Fruit fly (Drosophila melanogaster): ENCODE measurements around the gene Ran.

Ran gene

dm6 chrX:11148272-11148835 lies at the start of gene Ran:
TSS of gene Ran (minus strand) at chrX:11148716.
- no peak for TF ChIP-seq kay (GFP tag; ENCODE audit: borderline replicate concordance)
- peak; percentile 53 for TF ChIP-seq bab1 (GFP tag; optimal IDR thresholded peaks at IDR 0.05)

DNA sequence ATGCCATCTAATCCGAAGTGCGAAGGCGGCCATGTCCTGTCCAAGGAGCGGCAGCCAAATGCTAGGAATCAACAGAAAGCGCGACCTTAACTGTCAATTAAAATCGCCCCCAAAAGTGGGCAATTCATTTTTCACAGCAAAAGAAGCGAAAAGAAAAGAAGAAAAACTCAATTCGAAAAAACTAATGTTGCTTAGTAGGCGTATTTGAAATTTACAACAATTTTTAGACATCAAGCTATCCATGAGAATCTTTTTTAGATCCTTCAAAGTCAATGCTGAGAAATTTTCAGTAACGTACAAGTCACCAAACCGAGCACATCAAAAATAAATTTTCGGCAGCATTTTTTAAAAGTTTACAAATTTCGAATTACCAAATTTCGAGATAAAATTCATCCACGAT lies 34.1 kb upstream of the Ran start, which contains the start of gene CG15200:
CG15200 (plus strand) TSS at position 301 of the 400 bp plus-strand sequence.
- TF ChIP-seq kay (GFP tag; ENCODE audit: borderline replicate concordance), result no peak
- TF ChIP-seq pad (GFP tag; optimal IDR thresholded peaks at IDR 0.05), result no peak
- no peak for TF ChIP-seq ovo (GFP tag; optimal IDR thresholded peaks at IDR 0.05)
- TF ChIP-seq tj (GFP tag; optimal IDR thresholded peaks at IDR 0.05), result no peak
- no peak for TF ChIP-seq Clk (GFP tag; optimal IDR thresholded peaks at IDR 0.05)
- no peak for TF ChIP-seq toe (GFP tag; optimal IDR thresholded peaks at IDR 0.05)
- TF ChIP-seq Hr96 (GFP tag; optimal IDR thresholded peaks at IDR 0.05), result no peak
- no peak for TF ChIP-seq cnc (optimal IDR thresholded peaks at IDR 0.05)
- TF ChIP-seq Crg-1 (GFP tag; optimal IDR thresholded peaks at IDR 0.05), result no peak
- no peak for TF ChIP-seq CG1620 (GFP tag; optimal IDR thresholded peaks at IDR 0.05)
- TF ChIP-seq CG7101 (tag; optimal IDR thresholded peaks at IDR 0.05), result no peak
- no peak for TF ChIP-seq Mnt (GFP tag; optimal IDR thresholded peaks at IDR 0.05)
- TF ChIP-seq CG7045 (GFP tag; optimal IDR thresholded peaks at IDR 0.05), result no peak
- TF ChIP-seq CG5204 (GFP tag; optimal IDR thresholded peaks at IDR 0.05), result no peak
- TF ChIP-seq cic (GFP tag; optimal IDR thresholded peaks at IDR 0.05), result no peak
- no peak for TF ChIP-seq CG11617 (GFP tag; optimal IDR thresholded peaks at IDR 0.05)
- TF ChIP-seq bab1 (GFP tag; optimal IDR thresholded peaks at IDR 0.05), result no peak
- no peak for TF ChIP-seq CG33017 (tag; optimal IDR thresholded peaks at IDR 0.05)

DNA sequence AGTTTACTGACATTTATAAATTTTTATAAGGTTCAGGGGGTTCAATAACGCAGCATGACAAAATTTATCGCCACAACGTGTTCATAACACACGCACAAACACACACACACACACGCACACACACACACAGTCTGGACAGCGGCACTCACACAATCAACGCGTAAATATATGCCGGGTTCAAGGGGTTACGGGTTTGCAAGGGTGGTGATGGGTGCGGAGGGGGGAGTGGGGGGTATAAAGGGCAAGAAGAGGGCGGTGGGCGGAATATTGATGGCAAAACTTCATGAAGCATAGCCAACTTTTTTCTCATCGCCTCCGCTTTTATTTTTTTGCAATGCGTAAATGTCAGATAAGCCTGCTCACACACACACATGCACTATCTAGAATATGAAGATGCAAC lies 27.6 kb upstream of the Ran start:
- TF ChIP-seq Mnt (GFP tag; optimal IDR thresholded peaks at IDR 0.05) (no peak), Clk (GFP tag; optimal IDR thresholded peaks at IDR 0.05) (no peak), ovo (GFP tag; optimal IDR thresholded peaks at IDR 0.05) (no peak), CG11617 (GFP tag; optimal IDR thresholded peaks at IDR 0.05) (no peak), cic (GFP tag; optimal IDR thresholded peaks at IDR 0.05) (no peak), CG5204 (GFP tag; optimal IDR thresholded peaks at IDR 0.05) (no peak), Hr96 (GFP tag; optimal IDR thresholded peaks at IDR 0.05) (no peak), CG7101 (tag; optimal IDR thresholded peaks at IDR 0.05) (no peak), CG33017 (tag; optimal IDR thresholded peaks at IDR 0.05) (no peak), CG12768 (GFP tag; optimal IDR thresholded peaks at IDR 0.05) (no peak), tj (GFP tag; optimal IDR thresholded peaks at IDR 0.05) (no peak), CG1620 (GFP tag; optimal IDR thresholded peaks at IDR 0.05) (no peak), bab1 (GFP tag; optimal IDR thresholded peaks at IDR 0.05) (no peak), kay (GFP tag; ENCODE audit: borderline replicate concordance) (no peak), Crg-1 (GFP tag; optimal IDR thresholded peaks at IDR 0.05) (no peak), cnc (optimal IDR thresholded peaks at IDR 0.05) (no peak), toe (GFP tag; optimal IDR thresholded peaks at IDR 0.05) (no peak)

- TF ChIP-seq CG12768 (GFP tag; optimal IDR thresholded peaks at IDR 0.05) (no peak), CG7101 (tag; optimal IDR thresholded peaks at IDR 0.05) (no peak), CG11617 (GFP tag; optimal IDR thresholded peaks at IDR 0.05) (no peak), pad (GFP tag; optimal IDR thresholded peaks at IDR 0.05) (no peak), kay (GFP tag; ENCODE audit: borderline replicate concordance) (no peak), Crg-1 (GFP tag; optimal IDR thresholded peaks at IDR 0.05) (no peak), Hr96 (GFP tag; optimal IDR thresholded peaks at IDR 0.05) (no peak), CG33017 (tag; optimal IDR thresholded peaks at IDR 0.05) (no peak), tj (GFP tag; optimal IDR thresholded peaks at IDR 0.05) (no peak), Clk (GFP tag; optimal IDR thresholded peaks at IDR 0.05) (no peak)
Observed at dm6 chrX:11170578-11170977, 22.1 kb upstream of the Ran start, which contains the start of gene CG1394. TSS of gene CG1394 (minus strand) at chrX:11170678.

DNA sequence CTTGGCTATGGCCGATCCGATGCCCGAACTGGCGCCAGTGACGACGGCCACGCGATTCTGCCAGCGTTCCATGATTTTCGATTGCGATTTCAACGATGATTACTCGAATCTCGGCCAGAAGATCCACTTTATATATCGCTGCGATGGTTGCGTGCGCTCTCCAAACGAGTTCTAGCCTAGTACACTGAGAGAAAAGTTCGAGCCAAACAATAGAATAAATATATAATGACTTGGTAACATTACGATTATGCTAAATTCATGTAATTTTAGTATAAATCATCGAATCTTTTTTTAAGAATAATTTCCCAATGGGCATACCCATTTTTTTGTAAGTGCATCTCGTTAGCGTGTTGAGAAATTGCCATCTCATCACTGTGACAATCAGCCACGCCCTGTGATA lies 20.4 kb upstream of the Ran start, which contains the start of gene Antdh:
Antdh (minus strand) TSS at position 101 of the 400 bp plus-strand sequence.
- TF ChIP-seq CG1620 (GFP tag; optimal IDR thresholded peaks at IDR 0.05) (no peak), kay (GFP tag; ENCODE audit: borderline replicate concordance) (no peak), CG12768 (GFP tag; optimal IDR thresholded peaks at IDR 0.05) (no peak), CG11617 (GFP tag; optimal IDR thresholded peaks at IDR 0.05) (no peak), CG7045 (GFP tag; optimal IDR thresholded peaks at IDR 0.05) (no peak)

DNA sequence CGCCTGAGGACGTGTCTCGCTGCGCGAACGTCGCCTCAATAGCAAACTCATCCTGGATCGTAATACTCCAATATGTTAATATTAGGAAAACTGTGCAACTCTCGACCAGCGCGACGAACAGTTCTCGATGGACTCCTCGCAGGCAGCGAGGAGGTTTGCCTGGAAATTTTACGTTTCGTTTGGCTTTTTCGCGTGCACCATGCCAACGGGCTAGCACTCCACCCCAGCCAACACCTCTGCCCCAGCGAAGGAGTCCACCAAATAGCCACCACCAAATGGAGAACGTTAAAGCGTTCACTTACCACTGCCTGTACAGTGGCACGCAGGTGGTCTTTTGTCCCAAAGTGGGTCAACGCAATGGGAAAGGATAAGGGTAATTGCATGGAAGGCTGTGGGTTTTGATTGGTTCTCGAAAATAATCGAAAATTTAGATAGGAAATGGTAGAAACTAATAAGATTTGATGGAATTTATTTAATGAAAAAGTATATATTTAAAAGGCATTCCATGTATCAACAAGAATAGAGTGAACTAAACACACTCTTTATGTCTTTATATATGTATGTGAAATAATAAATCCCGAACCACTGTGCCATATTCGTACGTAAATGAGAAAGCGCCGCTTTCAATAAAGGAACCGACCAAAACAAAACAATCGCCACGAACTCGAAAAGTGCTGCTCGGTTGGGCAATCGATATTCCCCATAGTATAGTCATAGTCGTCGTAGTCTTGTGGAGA lies 11.4 kb upstream of the Ran start, which contains the start of gene CG32668:
CG32668 (minus strand) TSS at position 51 of the 737 bp plus-strand sequence.
- TF ChIP-seq CG33017 (tag; optimal IDR thresholded peaks at IDR 0.05) (no peak), Mnt (GFP tag; optimal IDR thresholded peaks at IDR 0.05) (no peak), Clk (GFP tag; optimal IDR thresholded peaks at IDR 0.05) (no peak), Hr96 (GFP tag; optimal IDR thresholded peaks at IDR 0.05) (no peak), CG1620 (GFP tag; optimal IDR thresholded peaks at IDR 0.05) (no peak), tj (GFP tag; optimal IDR thresholded peaks at IDR 0.05) (no peak), kay (GFP tag; ENCODE audit: borderline replicate concordance) (no peak), CG14711 (tag; optimal IDR thresholded peaks at IDR 0.05) (no peak), Crg-1 (GFP tag; optimal IDR thresholded peaks at IDR 0.05) (no peak), CG7101 (tag; optimal IDR thresholded peaks at IDR 0.05) (no peak), cic (GFP tag; optimal IDR thresholded peaks at IDR 0.05) (no peak), bab1 (GFP tag; optimal IDR thresholded peaks at IDR 0.05) (no peak), CG5204 (GFP tag; optimal IDR thresholded peaks at IDR 0.05) (no peak), pad (GFP tag; optimal IDR thresholded peaks at IDR 0.05) (no peak), cnc (optimal IDR thresholded peaks at IDR 0.05) (no peak), CG12768 (GFP tag; optimal IDR thresholded peaks at IDR 0.05) (no peak), CG7045 (GFP tag; optimal IDR thresholded peaks at IDR 0.05) (no peak), toe (GFP tag; optimal IDR thresholded peaks at IDR 0.05) (no peak)

Measured in whole organism, adult.